Fruit fly (Drosophila melanogaster): ENCODE measurements around the gene Rcd4.

Rcd4 gene

DNA sequence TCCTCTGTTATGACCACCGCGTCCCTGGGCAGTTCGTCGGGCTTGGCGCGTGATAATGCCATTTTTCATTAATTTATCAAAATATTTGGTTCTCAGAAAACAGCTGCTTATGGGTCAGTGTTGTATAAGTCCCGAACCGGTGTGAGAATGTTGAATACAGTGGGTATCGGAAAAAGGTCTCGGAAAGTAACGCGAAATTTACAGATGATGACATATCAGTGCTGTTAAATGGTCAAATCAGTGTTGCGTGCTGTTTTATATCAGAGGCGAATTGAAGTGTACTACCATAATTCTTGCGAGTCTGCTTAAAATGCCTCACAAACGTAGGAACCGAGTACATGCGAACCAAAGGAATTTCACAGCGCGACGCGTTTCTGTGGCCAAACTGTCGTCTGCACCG lies at the start of gene Rcd4, which contains the start of gene CG13392 (continued):
- TF ChIP-seq nerfin-2 (GFP tag; IDR thresholded peaks at IDR 0.05; ENCODE audit: partially characterized antibody) = peak; percentile 58; the same call in 1 of the 2 replicates
- peak; percentile 3 for TF ChIP-seq CG11723 (GFP tag; optimal IDR thresholded peaks at IDR 0.05)
- no peak for TF ChIP-seq CG17912 (GFP tag; optimal IDR thresholded peaks at IDR 0.05)
- peak; percentile 76 for TF ChIP-seq tup (GFP tag; optimal IDR thresholded peaks at IDR 0.05)
- TF ChIP-seq Hsf (GFP tag; optimal IDR thresholded peaks at IDR 0.05) = peak; percentile 65
- TF ChIP-seq Hmx (GFP tag; optimal IDR thresholded peaks at IDR 0.05) = no peak
- TF ChIP-seq CG9437 (GFP tag; optimal IDR thresholded peaks at IDR 0.05) = peak; percentile 34
- no peak for TF ChIP-seq CG8478 (optimal IDR thresholded peaks at IDR 0.05)
- peak; percentile 63; the same call in 2 of the 4 replicates for TF ChIP-seq Dll (GFP tag; IDR thresholded peaks at IDR 0.05; ENCODE audit: partially characterized antibody)
- TF ChIP-seq dm (GFP tag; optimal IDR thresholded peaks at IDR 0.05) = peak; percentile 48
- TF ChIP-seq wek (GFP tag; optimal IDR thresholded peaks at IDR 0.05) = no peak
- TF ChIP-seq dati (GFP tag; IDR thresholded peaks at IDR 0.05) = no peak
- TF ChIP-seq CG2199 (GFP tag; IDR thresholded peaks at IDR 0.05) = no peak
- peak; percentile 48; the same call in 1 of the 2 replicates for TF ChIP-seq CG4404 (GFP tag; IDR thresholded peaks at IDR 0.05)
- TF ChIP-seq Atf3 (GFP tag; optimal IDR thresholded peaks at IDR 0.05) = peak; percentile 59
- TF ChIP-seq CG33213 (GFP tag; optimal IDR thresholded peaks at IDR 0.05) = peak; percentile 72
- TF ChIP-seq pita (GFP tag; optimal IDR thresholded peaks at IDR 0.05) = no peak
- peak; percentile 19 for TF ChIP-seq CG1233 (GFP tag; optimal IDR thresholded peaks at IDR 0.05)
- TF ChIP-seq Opbp (GFP tag; IDR thresholded peaks at IDR 0.05; ENCODE audit: partially characterized antibody) = peak; percentile 77; the same call in 2 of the 3 replicates
- peak; percentile 16 for TF ChIP-seq NC2α (GFP tag; optimal IDR thresholded peaks at IDR 0.05)
- TF ChIP-seq CG8765 (GFP tag; IDR thresholded peaks at IDR 0.05) = 0 out of 2 replicates have a peak, but pooled peaks have one; percentile 30
- TF ChIP-seq inv (GFP tag; IDR thresholded peaks at IDR 0.05; ENCODE audit: partially characterized antibody) = 0 out of 2 replicates have a peak, but pooled peaks have one; percentile 22
- TF ChIP-seq Elba2 (GFP tag; optimal IDR thresholded peaks at IDR 0.05) = no peak
- TF ChIP-seq HmgD (GFP tag; optimal IDR thresholded peaks at IDR 0.05) = peak; percentile 63
- TF ChIP-seq CG6813 (GFP tag; optimal IDR thresholded peaks at IDR 0.05) = peak; percentile 45
- no peak for TF ChIP-seq CG13123 (GFP tag; optimal IDR thresholded peaks at IDR 0.05)
- TF ChIP-seq Bteb2 (GFP tag; optimal IDR thresholded peaks at IDR 0.05) = peak; percentile 57
- peak; percentile 65 for TF ChIP-seq mirr (GFP tag; optimal IDR thresholded peaks at IDR 0.05)
- TF ChIP-seq CG18011 (GFP tag; optimal IDR thresholded peaks at IDR 0.05) = peak; percentile 54
- peak; percentile 1 for TF ChIP-seq run (tag; optimal IDR thresholded peaks at IDR 0.05)
- TF ChIP-seq NK7.1 (GFP tag; optimal IDR thresholded peaks at IDR 0.05) = peak; percentile 23
- no peak for TF ChIP-seq jing (GFP tag; optimal IDR thresholded peaks at IDR 0.05)
- TF ChIP-seq Asciz (GFP tag; optimal IDR thresholded peaks at IDR 0.05) = no peak
- no peak for TF ChIP-seq fd96Cb (tag; optimal IDR thresholded peaks at IDR 0.05)
- peak; percentile 21 for TF ChIP-seq dmrt99B (tag; optimal IDR thresholded peaks at IDR 0.05)
- TF ChIP-seq CG8290 (GFP tag; optimal IDR thresholded peaks at IDR 0.05) = peak; percentile 70
- TF ChIP-seq CG8290 (tag; optimal IDR thresholded peaks at IDR 0.05) = peak; percentile 42 to 96
- TF ChIP-seq hth (optimal IDR thresholded peaks at IDR 0.05) = no peak
- peak; percentile 68 for TF ChIP-seq vfl (GFP tag; optimal IDR thresholded peaks at IDR 0.05)
- peak; percentile 75 for TF ChIP-seq CG18599 (GFP tag; optimal IDR thresholded peaks at IDR 0.05)
- TF ChIP-seq wdn (GFP tag; IDR thresholded peaks at IDR 0.05) = peak; percentile 51; the same call in 1 of the 2 replicates
- no peak for TF ChIP-seq pfk (GFP tag; optimal IDR thresholded peaks at IDR 0.05)
- TF ChIP-seq caup (GFP tag; optimal IDR thresholded peaks at IDR 0.05; ENCODE audit: severe bottlenecking) = peak; percentile 78
- peak; percentile 11 for TF ChIP-seq CG8089 (GFP tag; optimal IDR thresholded peaks at IDR 0.05)
- no peak for TF ChIP-seq CG6272 (GFP tag; IDR thresholded peaks at IDR 0.05)
- TF ChIP-seq CG12744 (GFP tag; optimal IDR thresholded peaks at IDR 0.05) = peak; percentile 44
- peak; percentile 81 for TF ChIP-seq HLH54F (GFP tag; optimal IDR thresholded peaks at IDR 0.05)
- TF ChIP-seq CG12769 (tag; optimal IDR thresholded peaks at IDR 0.05) = peak; percentile 72
- peak; percentile 56 for TF ChIP-seq HHEX (GFP tag; optimal IDR thresholded peaks at IDR 0.05)
- peak; percentile 21 for TF ChIP-seq dmrt11E (tag; optimal IDR thresholded peaks at IDR 0.05)
- peak; percentile 44 for TF ChIP-seq gfzf (GFP tag; optimal IDR thresholded peaks at IDR 0.05)

Measured in whole organism, embryonic.